Worm (Caenorhabditis elegans) whole organism, L1 larva: ENCODE data around the gene C06E4.8.

Experiments
- C16A3.4 ChIP-seq: fragments of 150-350 bp; optimal IDR thresholded peaks from 2 replicates; lab custom pipeline; 2014; ENCODE audit warnings: missing biosample characterization, missing genetic modification characterization
- C34B4.2 ChIP-seq: sonication (generic microtip); optimal IDR thresholded peaks from 2 replicates; lab custom pipeline; 2017; ENCODE audit warnings: mild to moderate bottlenecking, missing genetic modification characterization, missing compliant biosample characterization
- aha-1 ChIP-seq: fragments of 150-350 bp; optimal IDR thresholded peaks from 2 replicates; lab custom pipeline; 2014; ENCODE audit warnings: missing biosample characterization, missing genetic modification characterization
- ama-1 ChIP-seq: fragments of 150-350 bp; optimal IDR thresholded peaks from 2 replicates; lab custom pipeline; 2014
- blmp-1 ChIP-seq: fragments of 150-350 bp; optimal IDR thresholded peaks from 2 replicates; lab custom pipeline; 2014; ENCODE audit warnings: missing biosample characterization, missing genetic modification characterization
- ceh-63 ChIP-seq: fragments of 200-800 bp; sonication (Bioruptor generic); optimal IDR thresholded peaks from 2 replicates; lab custom pipeline; 2018; ENCODE audit warnings: mild to moderate bottlenecking, missing genetic modification characterization, missing compliant biosample characterization
- dpl-1 ChIP-seq, 3 experiments: fragments of 150-350 bp in 2 of 3; sonication (generic microtip) in 1 of 3; optimal IDR thresholded peaks; 2 replicates each; lab custom pipeline; 2014 to 2017; ENCODE audit warnings: missing biosample characterization in 3 of 3, missing genetic modification characterization in 3 of 3, missing genetic modification reagents in 3 of 3
- dsc-1 ChIP-seq: sonication (generic microtip); optimal IDR thresholded peaks from 2 replicates; lab custom pipeline; 2016; ENCODE audit warnings: mild to moderate bottlenecking, missing genetic modification characterization, missing compliant biosample characterization
- efl-1 ChIP-seq, 4 experiments: fragments of 150-350 bp; optimal IDR thresholded peaks in 3 of 4; peaks in 1 of 4; 1 replicate in 1 of 4; 2 replicates in 3 of 4; lab custom pipeline; 2014; ENCODE audit warnings: missing biosample characterization in 2 of 4, missing genetic modification characterization in 2 of 4, missing genetic modification reagents in 2 of 4
- egl-13 ChIP-seq: sonication (generic microtip); optimal IDR thresholded peaks from 2 replicates; lab custom pipeline; 2016; ENCODE audit warnings: missing genotype, missing genetic modification reagents, missing genetic modification characterization, missing compliant biosample characterization
- ets-5 ChIP-seq: fragments of 200-800 bp; sonication (Bioruptor generic); IDR thresholded peaks from 2 replicates; pipeline ENCODE4 v1.3.6; 2022; ENCODE audit warnings: missing genetic modification characterization, missing compliant biosample characterization
- fkh-8 ChIP-seq: sonication (generic microtip); optimal IDR thresholded peaks from 2 replicates; lab custom pipeline; 2016; ENCODE audit warnings: mild to moderate bottlenecking, missing genetic modification characterization, missing compliant biosample characterization
- grh-1 ChIP-seq: fragments of 200-800 bp; sonication (Bioruptor generic); IDR thresholded peaks from 2 replicates; pipeline ENCODE4 v1.3.6; 2022; ENCODE audit warnings: missing genetic modification reagents, missing genetic modification characterization, missing compliant biosample characterization
- hlh-4 ChIP-seq: sonication (generic microtip); optimal IDR thresholded peaks from 2 replicates; lab custom pipeline; 2016; ENCODE audit warnings: mild to moderate bottlenecking, missing genetic modification characterization, missing compliant biosample characterization
- hpl-2 ChIP-seq: fragments of 150-350 bp; optimal IDR thresholded peaks from 2 replicates; lab custom pipeline; 2014; ENCODE audit warnings: missing biosample characterization, missing genetic modification reagents, missing genetic modification characterization
- jun-1 ChIP-seq: fragments of 150-350 bp; optimal IDR thresholded peaks from 2 replicates; lab custom pipeline; 2014; ENCODE audit warnings: missing biosample characterization, missing genetic modification reagents, missing genetic modification characterization
- lin-13 ChIP-seq: fragments of 150-350 bp; optimal IDR thresholded peaks from 2 replicates; lab custom pipeline; 2014; ENCODE audit warnings: missing biosample characterization, missing genetic modification reagents, missing genetic modification characterization
- lin-35 ChIP-seq, 2 experiments: fragments of 150-350 bp; optimal IDR thresholded peaks; 2 replicates each; lab custom pipeline; 2014; ENCODE audit warnings: missing biosample characterization in 2 of 2, missing genetic modification characterization in 2 of 2, missing genetic modification reagents in 2 of 2
- lir-3 ChIP-seq: sonication (generic microtip); optimal IDR thresholded peaks from 2 replicates; lab custom pipeline; 2016; ENCODE audit warnings: mild to moderate bottlenecking, missing genetic modification characterization, moderate library complexity, missing compliant biosample characterization; ENCODE audit not compliant: poor library complexity
- mab-9 ChIP-seq: fragments of 200-800 bp; sonication (Bioruptor generic); IDR thresholded peaks from 2 replicates; pipeline ENCODE4 v1.3.6; 2022; ENCODE audit warnings: missing genetic modification reagents, missing genetic modification characterization, missing compliant biosample characterization
- nhr-11 ChIP-seq: fragments of 150-350 bp; optimal IDR thresholded peaks from 2 replicates; lab custom pipeline; 2014; ENCODE audit warnings: missing biosample characterization, missing genetic modification characterization
- nhr-19 ChIP-seq: fragments of 200-800 bp; sonication (Bioruptor generic); conservative IDR thresholded peaks from 2 replicates; pipeline ENCODE4 v1.3.6; 2022; ENCODE audit warnings: missing genetic modification characterization, missing compliant biosample characterization
- nhr-20 ChIP-seq: sonication (generic microtip); optimal IDR thresholded peaks from 2 replicates; lab custom pipeline; 2016; ENCODE audit warnings: mild to moderate bottlenecking, missing genetic modification characterization, missing compliant biosample characterization
- nhr-85 ChIP-seq: sonication (generic microtip); peaks from one replicate; lab custom pipeline; 2016; ENCODE audit warnings: missing genetic modification characterization, inconsistent platforms, missing compliant biosample characterization
- pag-3 ChIP-seq: sonication (generic microtip); optimal IDR thresholded peaks from 2 replicates; lab custom pipeline; 2017; ENCODE audit warnings: missing genetic modification characterization, mild to moderate bottlenecking, missing compliant biosample characterization, antibody characterized with exemption, borderline replicate concordance; ENCODE audit not compliant: insufficient read depth
- pax-3 ChIP-seq: fragments of 200-800 bp; sonication (Bioruptor generic); optimal IDR thresholded peaks from 2 replicates; lab custom pipeline; 2018; ENCODE audit warnings: mild to moderate bottlenecking, missing genetic modification characterization, moderate library complexity, missing compliant biosample characterization
- rnt-1 ChIP-seq: sonication (generic microtip); optimal IDR thresholded peaks from 2 replicates; lab custom pipeline; 2016; ENCODE audit warnings: mild to moderate bottlenecking, missing genetic modification characterization, moderate library complexity, missing compliant biosample characterization
- skn-1 ChIP-seq: fragments of 150-350 bp; optimal IDR thresholded peaks from 2 replicates; lab custom pipeline; 2014; ENCODE audit warnings: missing biosample characterization, missing genetic modification characterization
- snu-23 ChIP-seq: sonication (generic microtip); optimal IDR thresholded peaks from 2 replicates; lab custom pipeline; 2016; ENCODE audit warnings: missing genetic modification characterization, missing compliant biosample characterization
- sup-37 ChIP-seq: fragments of 200-800 bp; sonication (Bioruptor generic); optimal IDR thresholded peaks from 2 replicates; lab custom pipeline; 2018; ENCODE audit warnings: mild to moderate bottlenecking, missing genetic modification characterization, missing compliant biosample characterization
- unc-98 ChIP-seq: fragments of 200-800 bp; sonication (Bioruptor generic); IDR thresholded peaks from 2 replicates; pipeline ENCODE4 v1.3.6; 2022; ENCODE audit warnings: missing genetic modification characterization, missing compliant biosample characterization
- zag-1 ChIP-seq: fragments of 150-350 bp; optimal IDR thresholded peaks from 2 replicates; lab custom pipeline; 2014; ENCODE audit warnings: missing biosample characterization, missing genetic modification characterization
- zip-4 ChIP-seq: fragments of 200-800 bp; sonication (Bioruptor generic); optimal IDR thresholded peaks from 2 replicates; lab custom pipeline; 2018; ENCODE audit warnings: mild to moderate bottlenecking, missing genetic modification characterization, moderate library complexity, missing compliant biosample characterization
- ztf-11 ChIP-seq, 2 experiments: sonication (generic microtip); optimal IDR thresholded peaks; 2 replicates each; lab custom pipeline; 2016 to 2017; ENCODE audit warnings: missing genetic modification characterization in 2 of 2, missing biosample characterization in 1 of 2, missing compliant biosample characterization in 1 of 2

The C06E4.8 gene

DNA sequence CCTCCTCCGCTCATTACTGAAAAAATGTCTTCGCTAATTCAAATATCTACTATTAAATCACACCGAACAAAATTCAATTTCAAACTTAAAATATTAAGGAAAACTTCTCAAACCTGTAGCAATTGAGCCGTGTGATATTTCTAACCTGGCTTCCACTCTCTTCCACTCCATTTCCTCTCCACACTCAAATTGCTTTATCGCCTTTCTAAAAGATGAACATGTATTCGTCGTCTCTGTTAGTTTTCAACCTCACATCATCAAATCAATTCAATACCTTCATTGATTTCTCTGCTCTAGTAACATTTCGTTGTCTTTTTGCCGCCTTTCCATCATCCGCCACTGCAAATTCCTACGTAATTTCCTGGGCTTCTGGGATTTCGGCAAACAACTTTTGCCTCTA is 6.3 kb upstream of the C06E4.8 start, which contains the start of gene F42C5.4:
Gene F42C5.4 (minus strand): TSS at position 171 of the 400 bp plus-strand sequence.
- TF ChIP-seq zip-4 (GFP tag; lab: Kevin White, UChicago) (no peak), mab-9 (GFP tag; lab: Robert Waterston, UW) (no peak), egl-13 (tag; lab: Kevin White, UChicago) (no peak), C34B4.2 (tag; lab: Kevin White, UChicago) (no peak), hpl-2 (GFP tag; lab: Kevin White, UChicago) (no peak), ztf-11 (tag; optimal IDR thresholded peaks at IDR 0.05; lab: Kevin White, UChicago) (no peak)

DNA sequence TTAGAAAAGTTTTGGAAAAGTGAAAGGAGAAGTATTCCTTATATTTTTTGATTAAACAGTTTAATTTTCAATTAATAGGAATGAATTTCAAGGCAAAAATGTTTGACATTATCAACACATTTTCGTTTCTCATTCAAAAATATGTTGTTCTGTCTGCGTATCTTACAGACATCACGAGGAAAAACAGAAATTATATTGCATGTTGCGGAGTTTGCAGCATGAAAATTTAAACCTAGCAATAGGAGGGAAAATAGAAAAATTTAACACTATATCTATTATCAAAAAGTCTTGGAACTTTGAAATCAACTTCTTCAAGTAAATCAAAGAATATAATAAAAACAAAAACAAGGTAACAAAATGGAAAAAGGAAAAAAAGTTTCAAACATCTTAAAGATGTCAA is 5.4 kb upstream of the C06E4.8 start:
- TF ChIP-seq efl-1 (optimal IDR thresholded peaks at IDR 0.05; lab: Kevin White, UChicago): peak; percentile 10 to 34
- TF ChIP-seq efl-1 (GFP tag; optimal IDR thresholded peaks at IDR 0.05 in 1 of 2; lab: Kevin White, UChicago): peak; percentile 39 to 94
- no peak for TF ChIP-seq hpl-2 (GFP tag; lab: Kevin White, UChicago)
- no peak for TF ChIP-seq C16A3.4
- no peak for TF ChIP-seq pag-3
- TF ChIP-seq dpl-1 (GFP tag; optimal IDR thresholded peaks at IDR 0.05; lab: Kevin White, UChicago): peak in 1 of 3 experiments; percentile 53
- TF ChIP-seq nhr-85 (tag; lab: Kevin White, UChicago): no peak
- TF ChIP-seq ets-5: no peak
- no peak for TF ChIP-seq nhr-11 (tag; lab: Kevin White, UChicago)
- TF ChIP-seq lir-3 (tag; lab: Kevin White, UChicago): no peak
- no peak for TF ChIP-seq jun-1 (tag; lab: Kevin White, UChicago)
- TF ChIP-seq rnt-1: no peak
- TF ChIP-seq unc-98 (GFP tag; lab: Robert Waterston, UW): no peak
- peak; percentile 20 to 65 for TF ChIP-seq lin-35 (GFP tag; optimal IDR thresholded peaks at IDR 0.05; lab: Kevin White, UChicago)
- TF ChIP-seq egl-13 (tag; lab: Kevin White, UChicago): no peak
- TF ChIP-seq grh-1 (GFP tag; lab: Robert Waterston, UW): no peak
- TF ChIP-seq mab-9 (GFP tag; lab: Robert Waterston, UW): no peak
- no peak for TF ChIP-seq ama-1 (lab: Kevin White, UChicago)

DNA sequence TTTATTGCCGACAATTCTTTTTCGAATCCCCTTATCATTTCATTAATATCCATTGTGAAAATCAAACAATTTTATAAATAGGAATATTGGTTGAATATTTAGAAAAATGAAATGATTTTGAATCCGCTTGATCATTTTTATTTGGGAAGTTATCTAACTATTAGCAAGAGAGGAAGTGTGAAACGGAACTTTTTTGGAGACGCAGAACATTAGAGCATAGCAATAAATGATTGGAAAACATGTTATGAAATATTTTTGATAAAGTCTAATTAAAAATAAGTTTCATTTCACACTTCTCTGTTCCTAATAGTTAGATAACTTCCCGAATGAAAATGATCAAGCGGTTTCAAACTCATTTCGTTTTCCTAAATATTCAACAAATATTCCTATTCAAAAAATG is 1.8 kb upstream of the C06E4.8 start, which contains the start of gene F42C5.3:
Gene F42C5.3 (minus strand): TSS at position 101 of the 400 bp plus-strand sequence.
- no peak for TF ChIP-seq ztf-11 (tag; optimal IDR thresholded peaks at IDR 0.05; lab: Kevin White, UChicago)
- TF ChIP-seq ama-1 (lab: Kevin White, UChicago): no peak
- no peak for TF ChIP-seq skn-1 (tag; lab: Kevin White, UChicago)
- TF ChIP-seq blmp-1 (tag; lab: Kevin White, UChicago): no peak
- no peak for TF ChIP-seq snu-23 (GFP tag; lab: Kevin White, UChicago)
- TF ChIP-seq lin-13 (GFP tag; lab: Kevin White, UChicago): no peak
- no peak for TF ChIP-seq pax-3
- TF ChIP-seq aha-1 (tag; lab: Kevin White, UChicago): no peak

DNA sequence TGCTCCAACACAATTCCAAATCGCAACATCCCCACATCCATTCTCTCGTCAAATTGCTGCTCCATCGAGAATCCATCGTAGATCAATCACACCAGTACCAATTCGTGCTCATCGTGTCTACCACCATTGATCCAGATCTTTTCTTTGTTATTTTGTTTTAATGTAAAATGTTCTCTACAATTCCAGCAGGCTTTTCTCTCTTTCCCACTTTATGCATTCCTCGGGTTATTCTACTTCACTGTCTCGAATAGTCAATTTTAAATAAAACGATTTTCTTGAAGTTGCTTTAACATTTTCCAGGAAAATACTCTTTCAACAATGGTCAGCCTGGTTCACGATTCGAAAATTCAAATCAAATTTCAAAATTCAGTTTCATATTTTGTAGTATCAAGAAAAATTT is 2.7 kb downstream of the C06E4.8 start, which contains the start of gene C06E4.1:
Gene C06E4.1 (plus strand): TSS at position 301 of the 400 bp plus-strand sequence.
- TF ChIP-seq ceh-63 (GFP tag; lab: Kevin White, UChicago) (no peak), zag-1 (tag; lab: Kevin White, UChicago) (no peak), ama-1 (lab: Kevin White, UChicago) (no peak), nhr-19 (GFP tag; lab: Robert Waterston, UW) (no peak), hlh-4 (no peak), fkh-8 (tag; lab: Kevin White, UChicago) (no peak), sup-37 (GFP tag; lab: Kevin White, UChicago) (no peak), efl-1 (optimal IDR thresholded peaks at IDR 0.05; lab: Kevin White, UChicago) (no peak), efl-1 (GFP tag; optimal IDR thresholded peaks at IDR 0.05 in 1 of 2; lab: Kevin White, UChicago) (peak in 1 of 2 experiments; percentile 66), pag-3 (no peak), ets-5 (0 out of 2 replicates have a peak, but pooled peaks have one; percentile 11), C16A3.4 (no peak), nhr-20 (tag; lab: Kevin White, UChicago) (no peak), dsc-1 (tag; lab: Kevin White, UChicago) (no peak)
